Fruit fly (Drosophila melanogaster): ENCODE measurements around the gene CG8611.
A peak's percentile ranks its signal among the peaks of the same experiment; 100 is the strongest.

CG8611 gene

dm6 chrX:17465523-17465922 lies 43.6 kb upstream of the CG8611 start:
- TF ChIP-seq Drgx (GFP tag; IDR thresholded peaks at IDR 0.05), result peak; percentile 72
- no peak for TF ChIP-seq CG16863 (GFP tag; optimal IDR thresholded peaks at IDR 0.05)
- no peak for TF ChIP-seq CG14667 (GFP tag; IDR thresholded peaks at IDR 0.05)
- peak; percentile 31; the same call in 1 of the 2 replicates for TF ChIP-seq MBD-R2 (GFP tag; IDR thresholded peaks at IDR 0.05)
- TF ChIP-seq CG11398 (GFP tag; optimal IDR thresholded peaks at IDR 0.05), result no peak
- no peak for TF ChIP-seq zf30C (GFP tag; optimal IDR thresholded peaks at IDR 0.05)
- TF ChIP-seq CG2120 (GFP tag; optimal IDR thresholded peaks at IDR 0.05), result peak; percentile 55
- TF ChIP-seq CG18764 (GFP tag; optimal IDR thresholded peaks at IDR 0.05), result no peak
- no peak for TF ChIP-seq stc (GFP tag; IDR thresholded peaks at IDR 0.05)
- 0 out of 2 replicates have a peak, but pooled peaks have one; percentile 19 for TF ChIP-seq sens-2 (GFP tag; IDR thresholded peaks at IDR 0.05)
- peak; percentile 39 for TF ChIP-seq Antp (GFP tag; optimal IDR thresholded peaks at IDR 0.05)
- peak; percentile 14 for TF ChIP-seq CG13775 (GFP tag; optimal IDR thresholded peaks at IDR 0.05)
- peak; percentile 69 for TF ChIP-seq CG18599 (GFP tag; optimal IDR thresholded peaks at IDR 0.05)
- peak; percentile 88 for TF ChIP-seq Med (GFP tag)
- 0 out of 4 replicates have a peak, but pooled peaks have one; percentile 9 for TF ChIP-seq Gug (GFP tag; IDR thresholded peaks at IDR 0.05)
- TF ChIP-seq CG17385 (GFP tag; optimal IDR thresholded peaks at IDR 0.05), result peak; percentile 19
- TF ChIP-seq ind (GFP tag; optimal IDR thresholded peaks at IDR 0.05), result peak; percentile 38
- TF ChIP-seq CG9215 (GFP tag; IDR thresholded peaks at IDR 0.05), result peak; percentile 50; the same call in 1 of the 2 replicates
- TF ChIP-seq chn (GFP tag; optimal IDR thresholded peaks at IDR 0.05), result no peak
- TF ChIP-seq CG2116 (GFP tag; optimal IDR thresholded peaks at IDR 0.05), result no peak
- TF ChIP-seq Atf-2 (GFP tag; optimal IDR thresholded peaks at IDR 0.05), result no peak
- TF ChIP-seq CG12744 (GFP tag; optimal IDR thresholded peaks at IDR 0.05), result no peak
- peak; percentile 59 for TF ChIP-seq Meics (GFP tag; optimal IDR thresholded peaks at IDR 0.05)
- peak; percentile 7 for TF ChIP-seq Chrac-16 (GFP tag; optimal IDR thresholded peaks at IDR 0.05)
- TF ChIP-seq ap (GFP tag; IDR thresholded peaks at IDR 0.05), result no peak
- peak; percentile 18 for TF ChIP-seq nmo (GFP tag; optimal IDR thresholded peaks at IDR 0.05)
- peak; percentile 10 for TF ChIP-seq CG8924 (tag; optimal IDR thresholded peaks at IDR 0.05)
- no peak for TF ChIP-seq Sin3A (optimal IDR thresholded peaks at IDR 0.05)
- TF ChIP-seq pan (optimal IDR thresholded peaks at IDR 0.05), result no peak
- peak in 1 of 2 experiments; percentile 23 for TF ChIP-seq pan (GFP tag; optimal IDR thresholded peaks at IDR 0.05 in 1 of 2, IDR thresholded peaks at IDR 0.05 in 1 of 2)
- TF ChIP-seq CTCF (GFP tag; optimal IDR thresholded peaks at IDR 0.05), result no peak
- TF ChIP-seq CG7372 (GFP tag; IDR thresholded peaks at IDR 0.05), result 0 out of 2 replicates have a peak, but pooled peaks have one; percentile 16
- peak; percentile 35 for TF ChIP-seq CG10147 (GFP tag; optimal IDR thresholded peaks at IDR 0.05)
- TF ChIP-seq CG2712 (tag; optimal IDR thresholded peaks at IDR 0.05), result peak; percentile 26
- TF ChIP-seq gcm (GFP tag; optimal IDR thresholded peaks at IDR 0.05), result no peak
- TF ChIP-seq CG10274 (GFP tag; optimal IDR thresholded peaks at IDR 0.05), result peak; percentile 3
- TF ChIP-seq Blimp-1 (GFP tag; optimal IDR thresholded peaks at IDR 0.05), result peak; percentile 24
- TF ChIP-seq pum (GFP tag; optimal IDR thresholded peaks at IDR 0.05), result peak; percentile 13
- TF ChIP-seq CG6813 (GFP tag; optimal IDR thresholded peaks at IDR 0.05), result peak; percentile 29
- TF ChIP-seq tio (GFP tag; optimal IDR thresholded peaks at IDR 0.05), result peak; percentile 1
- 0 out of 2 replicates have a peak, but pooled peaks have one; percentile 34 for TF ChIP-seq CG11696 (GFP tag; IDR thresholded peaks at IDR 0.05)
- peak; percentile 61 for TF ChIP-seq Fer1 (GFP tag; optimal IDR thresholded peaks at IDR 0.05)
- no peak for TF ChIP-seq E2f2 (GFP tag; IDR thresholded peaks at IDR 0.05)
- peak; percentile 29 for TF ChIP-seq Dip3 (GFP tag; optimal IDR thresholded peaks at IDR 0.05)
- 0 out of 2 replicates have a peak, but pooled peaks have one; percentile 56 for TF ChIP-seq al (GFP tag; IDR thresholded peaks at IDR 0.05)
- peak; percentile 9 for TF ChIP-seq CG8290 (GFP tag; optimal IDR thresholded peaks at IDR 0.05)
- no peak for TF ChIP-seq CG8290 (tag; optimal IDR thresholded peaks at IDR 0.05)
- peak; percentile 41 for TF ChIP-seq CG13894 (tag; optimal IDR thresholded peaks at IDR 0.05)
- no peak for TF ChIP-seq abd-A (tag; optimal IDR thresholded peaks at IDR 0.05)
- TF ChIP-seq CG32532 (GFP tag; IDR thresholded peaks at IDR 0.05), result peak; percentile 53; the same call in 1 of the 2 replicates
- TF ChIP-seq Atf6 (GFP tag; IDR thresholded peaks at IDR 0.05), result 0 out of 2 replicates have a peak, but pooled peaks have one; percentile 37
- TF ChIP-seq jumu (GFP tag; optimal IDR thresholded peaks at IDR 0.05), result peak; percentile 31
- TF ChIP-seq ATbp (GFP tag; optimal IDR thresholded peaks at IDR 0.05), result no peak
